Worm (Caenorhabditis elegans): ENCODE results near the gene sre-54.

Gene sre-54

DNA sequence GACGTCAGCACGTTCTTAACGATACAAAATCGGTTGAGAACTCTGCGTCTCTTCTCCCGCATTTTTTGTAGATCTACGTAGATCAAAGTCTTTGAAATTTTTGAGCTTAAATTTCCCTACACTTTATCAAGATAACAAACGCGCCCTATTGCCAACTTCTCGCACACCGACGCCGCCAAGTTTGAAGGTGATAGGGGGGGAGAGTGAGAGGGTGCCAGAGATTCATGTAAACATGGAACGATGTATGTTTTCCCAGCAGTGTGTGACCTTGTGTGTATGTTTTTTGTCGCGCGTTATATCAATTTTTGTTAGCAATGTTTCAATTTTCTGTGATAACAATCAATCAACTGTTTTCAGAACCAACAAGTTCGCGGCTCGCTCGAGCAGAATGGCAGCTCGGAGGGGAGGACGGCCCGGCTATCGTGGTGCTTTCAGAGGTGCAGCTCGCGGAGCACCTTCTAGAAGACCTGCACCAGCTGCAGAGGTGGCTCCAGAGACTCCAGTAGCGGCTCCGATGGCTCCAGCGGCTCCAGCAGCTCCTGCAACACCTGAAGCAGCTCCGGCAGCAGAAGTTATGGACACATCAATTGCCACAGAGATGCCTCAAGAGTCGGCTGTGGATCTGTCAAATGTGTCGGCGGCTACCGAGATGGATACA is 9.0 kb downstream of the sre-54 start:
- TF ChIP-seq nhr-25 (tag; optimal IDR thresholded peaks at IDR 0.05) (peak; percentile 25), ceh-28 (tag; optimal IDR thresholded peaks at IDR 0.05) (no peak), pha-4 (tag; optimal IDR thresholded peaks at IDR 0.05) (peak; percentile 83), nfya-1 (tag; optimal IDR thresholded peaks at IDR 0.05; ENCODE audit: insufficient read depth) (peak; percentile 8), nhr-23 (tag; optimal IDR thresholded peaks at IDR 0.05) (peak; percentile 16)

DNA sequence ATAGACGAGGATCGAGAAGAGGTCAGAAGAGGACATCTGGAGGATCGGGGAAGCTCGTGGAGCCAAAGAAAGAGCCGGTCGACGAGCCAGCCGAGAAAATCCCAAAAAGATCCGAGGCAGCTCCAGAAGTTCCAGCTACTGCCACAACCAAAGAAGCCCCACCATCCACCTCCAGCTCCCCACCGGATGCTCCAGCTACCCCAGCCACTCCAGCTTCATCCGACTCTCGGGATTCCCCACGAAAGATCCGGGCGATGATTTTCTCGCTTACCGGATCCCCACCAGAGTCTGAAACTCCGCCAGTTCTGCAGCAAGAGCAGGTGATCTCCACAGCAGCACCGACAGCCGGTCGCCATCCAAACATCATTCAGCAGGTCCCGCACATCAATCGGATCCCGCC is 10.2 kb downstream of the sre-54 start:
- TF ChIP-seq R02D3.7 (tag; optimal IDR thresholded peaks at IDR 0.05): no peak

DNA sequence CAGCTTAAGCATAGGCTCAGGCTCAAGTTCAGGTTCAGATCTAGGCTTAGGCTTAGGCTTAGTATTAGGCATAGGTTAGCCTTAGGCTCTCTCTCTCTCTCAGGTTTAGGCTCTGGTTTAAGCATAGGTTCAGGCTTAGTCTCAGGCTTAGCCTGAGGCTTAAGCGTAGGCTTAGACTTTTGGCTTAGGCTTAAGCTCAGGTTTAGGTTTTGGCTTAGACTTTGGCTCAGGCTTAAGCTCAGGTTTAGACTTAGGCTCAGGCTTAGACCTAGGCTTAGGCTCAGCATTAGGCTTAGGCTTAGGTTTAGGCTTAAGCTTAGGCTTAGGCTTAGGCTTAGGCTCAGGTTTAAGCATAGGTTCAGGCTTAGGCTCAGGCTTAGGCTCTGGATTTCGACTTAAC is 11.0 kb downstream of the sre-54 start:
- TF ChIP-seq ceh-9 (tag; optimal IDR thresholded peaks at IDR 0.05) (no peak), snpc-4 (tag; optimal IDR thresholded peaks at IDR 0.05) (no peak), pqm-1 (tag; optimal IDR thresholded peaks at IDR 0.05) (no peak), zag-1 (tag; optimal IDR thresholded peaks at IDR 0.05) (no peak), fos-1 (tag; optimal IDR thresholded peaks at IDR 0.05) (no peak), nhr-76 (tag; optimal IDR thresholded peaks at IDR 0.05) (no peak), elt-2 (tag; optimal IDR thresholded peaks at IDR 0.05) (no peak), nhr-23 (tag; optimal IDR thresholded peaks at IDR 0.05) (no peak), eor-1 (tag; optimal IDR thresholded peaks at IDR 0.05) (no peak), nhr-11 (tag; optimal IDR thresholded peaks at IDR 0.05) (no peak), R02D3.7 (tag; optimal IDR thresholded peaks at IDR 0.05) (no peak), ceh-82 (tag; optimal IDR thresholded peaks at IDR 0.05) (no peak), unc-62 (GFP tag; optimal IDR thresholded peaks at IDR 0.05) (no peak), daf-12 (tag; optimal IDR thresholded peaks at IDR 0.05) (no peak), nfya-1 (tag; optimal IDR thresholded peaks at IDR 0.05; ENCODE audit: insufficient read depth) (no peak), hmg-11 (tag; optimal IDR thresholded peaks at IDR 0.05) (no peak), ztf-4 (tag; optimal IDR thresholded peaks at IDR 0.05) (no peak), pha-4 (tag; optimal IDR thresholded peaks at IDR 0.05) (no peak)

DNA sequence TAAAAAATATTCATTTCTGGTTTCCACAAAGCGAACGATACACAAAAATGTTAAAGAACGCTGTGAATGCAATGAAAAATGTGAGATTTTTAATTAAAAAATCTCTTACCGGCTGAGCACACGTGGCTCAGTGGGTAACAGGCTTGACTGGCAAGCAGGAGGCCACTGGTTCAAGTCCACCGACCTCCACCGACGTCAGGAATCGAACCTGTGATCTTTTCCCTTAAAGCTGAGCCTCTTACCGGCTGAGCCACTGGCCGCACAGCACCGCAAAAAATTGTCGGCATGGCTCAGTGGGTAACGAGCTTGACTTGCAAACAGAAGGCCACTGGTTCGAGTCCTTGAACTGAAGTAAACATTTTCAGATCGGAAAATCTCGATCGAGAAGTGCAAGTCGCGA is 12.1 kb downstream of the sre-54 start, which contains the start of gene C44C11.6:
Gene C44C11.6 (plus strand): TSS at position 23 of the 400 bp plus-strand sequence.
- TF ChIP-seq elt-3 (tag; optimal IDR thresholded peaks at IDR 0.05) (no peak), elt-2 (tag; optimal IDR thresholded peaks at IDR 0.05) (peak; percentile 30)

DNA sequence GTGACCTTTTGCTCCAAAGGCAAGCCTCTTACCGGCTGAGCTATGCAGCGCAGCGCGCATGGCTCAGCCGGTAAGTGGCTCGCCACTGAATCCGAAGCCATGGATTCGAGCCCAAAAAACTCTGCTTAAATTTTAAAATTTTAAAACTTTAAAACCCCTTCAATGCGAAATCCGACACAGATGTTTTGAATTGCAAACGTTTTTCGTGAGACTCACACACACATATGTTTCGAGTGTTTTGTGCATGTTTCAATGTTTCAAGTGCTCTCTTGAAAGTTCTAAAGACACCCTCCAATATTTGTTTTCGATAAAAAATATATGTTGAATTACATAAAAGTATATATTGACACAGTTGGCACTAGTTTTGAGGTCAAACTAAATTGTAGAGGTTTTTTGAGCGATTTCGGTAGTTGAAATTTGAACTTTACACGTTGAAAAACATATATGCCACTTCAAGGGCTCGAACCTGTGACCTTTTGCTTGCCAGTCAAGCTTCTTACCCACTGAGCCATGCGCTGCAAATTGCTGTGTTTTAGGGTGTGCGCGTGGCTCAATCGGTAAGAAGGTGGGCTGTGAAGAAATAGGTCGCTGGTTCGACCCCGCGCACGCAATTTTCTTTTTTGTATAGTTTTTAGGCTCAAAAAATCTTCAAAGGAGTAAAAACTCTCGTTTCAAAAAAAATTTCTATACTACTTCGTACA is 13.7 kb downstream of the sre-54 start:
- TF ChIP-seq elt-1 (tag; optimal IDR thresholded peaks at IDR 0.05) (no peak), pha-4 (tag; optimal IDR thresholded peaks at IDR 0.05) (peak; percentile 45)

DNA sequence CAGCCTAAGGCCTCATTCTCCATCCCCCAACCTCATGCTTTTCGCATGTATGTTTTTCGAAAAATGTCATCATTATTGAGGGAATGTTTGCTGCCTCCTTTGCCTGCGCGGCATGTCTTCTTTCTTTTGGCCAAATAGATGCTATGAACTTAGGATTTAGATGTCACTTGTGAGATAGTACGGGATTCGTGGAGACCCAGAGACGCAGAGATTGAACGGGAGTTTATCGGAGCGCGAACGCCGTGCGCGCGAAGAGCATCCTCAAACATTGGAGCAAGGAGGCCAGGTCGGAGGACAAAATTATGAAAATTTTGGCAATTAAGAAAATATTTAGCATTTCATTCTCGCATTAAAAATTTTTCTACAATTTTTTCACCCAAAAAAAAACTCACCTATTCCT is 16.2 kb downstream of the sre-54 start:
- TF ChIP-seq elt-2 (tag; optimal IDR thresholded peaks at IDR 0.05): no peak
- peak; percentile 66 for TF ChIP-seq pha-4 (tag; optimal IDR thresholded peaks at IDR 0.05)

DNA sequence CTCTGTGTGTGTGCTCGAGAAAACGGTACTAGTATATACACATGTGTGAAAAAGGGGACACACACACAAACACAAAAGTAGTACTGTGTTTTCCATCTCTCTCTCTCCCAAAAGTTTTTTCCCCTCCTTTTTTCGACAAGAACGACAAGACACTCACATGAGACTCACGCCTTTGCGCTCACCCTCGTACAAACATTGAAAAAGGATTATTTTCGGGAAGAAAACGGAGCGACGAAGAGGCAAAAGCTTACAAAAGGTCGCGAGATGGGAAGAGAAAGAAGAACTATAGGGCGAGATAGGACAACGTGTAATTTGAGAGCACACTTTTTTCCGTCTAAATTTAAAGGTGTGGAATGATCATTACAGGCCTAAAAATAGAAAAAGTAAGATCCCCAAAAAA is 17.1 kb downstream of the sre-54 start:
- TF ChIP-seq ceh-9 (tag; optimal IDR thresholded peaks at IDR 0.05) (no peak), nhr-76 (tag; optimal IDR thresholded peaks at IDR 0.05) (no peak), elt-2 (tag; optimal IDR thresholded peaks at IDR 0.05) (peak; percentile 26), aly-2 (tag; optimal IDR thresholded peaks at IDR 0.05) (no peak), pha-4 (tag; optimal IDR thresholded peaks at IDR 0.05) (peak; percentile 81), nhr-28 (tag; optimal IDR thresholded peaks at IDR 0.05) (no peak), hmg-11 (tag; optimal IDR thresholded peaks at IDR 0.05) (no peak), nhr-11 (tag; optimal IDR thresholded peaks at IDR 0.05) (no peak), sea-2 (GFP tag; optimal IDR thresholded peaks at IDR 0.05) (no peak), lsy-12 (tag; optimal IDR thresholded peaks at IDR 0.05) (no peak)

All from whole organism, L3 larva.